Worm (Caenorhabditis elegans): ENCODE data around the gene C33A11.2.

C33A11.2 gene

ce11 chrX:15365767-15366177 lies at the start of gene C33A11.2:
TSS of gene C33A11.2 (plus strand) at chrX:15365992.
- no peak for TF ChIP-seq unc-62 (GFP tag; optimal IDR thresholded peaks at IDR 0.05)

DNA sequence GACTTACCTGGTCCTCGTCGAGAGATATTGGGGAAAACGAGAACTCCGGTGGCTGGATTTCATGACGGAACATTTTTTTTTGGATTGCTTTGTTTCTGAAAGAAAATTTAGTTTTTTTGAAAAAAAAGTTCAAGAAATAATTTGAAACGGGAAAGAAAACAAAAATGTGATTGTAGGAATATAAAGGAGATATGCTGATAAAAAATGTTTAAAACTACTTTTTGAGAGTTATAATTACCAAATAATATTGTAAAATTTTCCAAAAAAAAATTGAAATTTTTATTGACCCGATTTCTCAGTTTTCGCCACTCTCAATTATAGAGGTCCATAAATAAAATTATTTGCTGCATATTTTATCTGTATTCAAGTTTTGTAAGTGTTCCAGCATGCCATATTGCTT lies 48.6 kb upstream of the C33A11.2 start, which contains the start of gene glb-28:
Gene glb-28 (minus strand): TSS at position 101 of the 400 bp plus-strand sequence.
- TF ChIP-seq unc-62 (GFP tag; optimal IDR thresholded peaks at IDR 0.05): no peak

- no peak for TF ChIP-seq unc-62 (GFP tag; optimal IDR thresholded peaks at IDR 0.05)
These were observed 44.6 kb upstream of the C33A11.2 start for ce11 chrX:15321217-15321616.

DNA sequence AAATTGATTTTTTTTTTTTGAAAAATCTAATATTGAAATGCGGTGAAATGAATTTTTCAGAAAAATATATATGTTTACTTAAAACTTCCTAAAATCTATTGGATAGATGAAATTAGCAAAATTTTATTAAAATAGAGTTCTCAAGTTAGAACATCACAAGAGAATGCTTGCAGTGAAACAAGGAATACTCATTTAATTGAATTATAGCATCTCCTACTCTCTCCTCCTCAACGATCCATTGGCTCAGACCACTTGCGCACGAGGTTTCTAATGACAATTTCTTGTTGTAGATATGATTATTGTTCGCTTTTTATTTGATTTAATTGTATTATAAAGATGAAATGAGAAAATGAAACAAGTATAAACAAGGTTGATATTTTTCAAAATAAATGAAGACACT lies 44.0 kb upstream of the C33A11.2 start:
- no peak for TF ChIP-seq unc-62 (GFP tag; optimal IDR thresholded peaks at IDR 0.05)

ce11 chrX:15325709-15326108 lies 40.1 kb upstream of the C33A11.2 start, which contains the start of gene Y15E3A.3:
TSS of gene Y15E3A.3 (minus strand) at chrX:15325809.
- no peak for TF ChIP-seq unc-62 (GFP tag; optimal IDR thresholded peaks at IDR 0.05)

ce11 chrX:15327238-15327637 lies 38.6 kb upstream of the C33A11.2 start:
- no peak for TF ChIP-seq unc-62 (GFP tag; optimal IDR thresholded peaks at IDR 0.05)

DNA sequence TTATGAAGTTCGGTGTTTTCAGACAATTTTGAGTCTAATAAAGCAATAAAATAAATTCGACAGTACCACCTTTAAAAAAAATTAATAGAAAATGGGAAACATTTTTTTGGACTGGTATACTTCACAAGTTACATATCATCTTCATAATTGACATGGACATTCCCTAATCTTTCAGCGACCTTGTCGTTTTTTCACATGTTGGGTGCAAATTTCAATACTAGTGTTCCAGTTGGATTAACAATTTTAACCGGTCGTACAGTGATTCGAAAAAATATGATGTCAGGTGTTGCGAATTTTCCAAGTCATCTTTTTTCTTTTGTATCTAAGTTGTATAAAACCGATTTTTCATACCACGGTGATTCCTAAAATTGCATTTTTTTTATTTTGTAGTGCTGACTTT lies 37.4 kb upstream of the C33A11.2 start:
- TF ChIP-seq unc-62 (GFP tag; optimal IDR thresholded peaks at IDR 0.05): no peak

ce11 chrX:15330664-15331063 lies 35.1 kb upstream of the C33A11.2 start, which contains the start of gene Y15E3A.4:
TSS of gene Y15E3A.4 (plus strand) at chrX:15330964.
- no peak for TF ChIP-seq unc-62 (GFP tag; optimal IDR thresholded peaks at IDR 0.05)

DNA sequence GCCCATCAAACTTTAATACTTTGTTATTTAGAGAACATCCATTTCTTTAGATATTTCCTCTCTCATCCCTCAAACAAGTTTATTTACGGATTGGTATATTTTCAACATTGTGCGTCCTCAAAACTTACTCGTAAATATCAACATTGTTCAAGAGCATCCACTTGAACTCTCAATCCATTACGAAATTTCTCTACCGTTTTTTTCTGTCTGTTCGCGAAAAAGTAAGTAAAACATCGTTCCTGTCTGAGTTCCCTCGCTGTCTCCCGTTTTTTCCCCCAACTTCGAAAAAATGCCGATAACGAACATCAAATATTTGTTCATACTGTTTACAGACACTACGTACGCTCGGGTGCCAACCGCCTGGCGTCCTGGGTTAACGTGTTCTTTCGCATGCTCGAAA lies 30.9 kb upstream of the C33A11.2 start:
- TF ChIP-seq unc-62 (GFP tag; optimal IDR thresholded peaks at IDR 0.05): no peak

DNA sequence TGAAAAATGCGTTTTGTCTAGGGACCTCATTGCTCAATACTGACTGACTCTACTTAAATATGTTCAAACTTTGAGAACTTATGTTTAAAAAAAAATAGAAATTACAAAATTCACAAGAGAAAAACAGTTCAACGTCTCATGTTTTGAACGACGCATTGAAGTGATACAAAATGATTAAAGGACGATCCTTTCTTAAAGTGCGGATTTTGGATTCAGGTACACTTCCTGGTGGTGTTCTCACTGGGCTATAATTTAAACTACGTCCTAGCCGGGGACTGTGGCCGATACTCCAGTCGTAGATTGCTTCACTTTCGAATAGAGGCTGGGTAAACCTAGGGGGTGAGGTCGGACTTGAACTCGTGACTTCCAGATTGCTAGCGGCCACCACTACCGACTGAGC lies 30.2 kb upstream of the C33A11.2 start:
- no peak for TF ChIP-seq unc-62 (GFP tag; optimal IDR thresholded peaks at IDR 0.05)

DNA sequence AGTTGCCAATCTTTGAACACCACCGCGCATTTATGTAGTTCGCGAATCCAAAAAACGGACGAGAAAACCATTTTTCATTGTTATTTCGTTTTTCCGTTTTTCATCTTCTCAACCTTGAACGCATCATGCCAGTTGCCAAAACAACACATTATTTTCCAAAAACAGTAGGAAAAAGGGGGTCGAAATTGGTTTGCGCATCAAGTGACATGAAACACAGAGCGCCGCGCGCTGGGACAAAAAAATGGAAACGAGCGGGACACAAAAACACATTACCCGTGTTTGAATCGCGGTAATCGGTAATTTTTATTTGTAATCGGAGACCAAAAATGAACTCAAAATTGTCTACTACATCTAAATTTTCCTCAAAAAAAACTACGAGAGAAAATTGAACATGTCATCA lies 29.4 kb upstream of the C33A11.2 start:
- no peak for TF ChIP-seq unc-62 (GFP tag; optimal IDR thresholded peaks at IDR 0.05)

ce11 chrX:15338195-15338594 lies 27.6 kb upstream of the C33A11.2 start:
- no peak for TF ChIP-seq unc-62 (GFP tag; optimal IDR thresholded peaks at IDR 0.05)

DNA sequence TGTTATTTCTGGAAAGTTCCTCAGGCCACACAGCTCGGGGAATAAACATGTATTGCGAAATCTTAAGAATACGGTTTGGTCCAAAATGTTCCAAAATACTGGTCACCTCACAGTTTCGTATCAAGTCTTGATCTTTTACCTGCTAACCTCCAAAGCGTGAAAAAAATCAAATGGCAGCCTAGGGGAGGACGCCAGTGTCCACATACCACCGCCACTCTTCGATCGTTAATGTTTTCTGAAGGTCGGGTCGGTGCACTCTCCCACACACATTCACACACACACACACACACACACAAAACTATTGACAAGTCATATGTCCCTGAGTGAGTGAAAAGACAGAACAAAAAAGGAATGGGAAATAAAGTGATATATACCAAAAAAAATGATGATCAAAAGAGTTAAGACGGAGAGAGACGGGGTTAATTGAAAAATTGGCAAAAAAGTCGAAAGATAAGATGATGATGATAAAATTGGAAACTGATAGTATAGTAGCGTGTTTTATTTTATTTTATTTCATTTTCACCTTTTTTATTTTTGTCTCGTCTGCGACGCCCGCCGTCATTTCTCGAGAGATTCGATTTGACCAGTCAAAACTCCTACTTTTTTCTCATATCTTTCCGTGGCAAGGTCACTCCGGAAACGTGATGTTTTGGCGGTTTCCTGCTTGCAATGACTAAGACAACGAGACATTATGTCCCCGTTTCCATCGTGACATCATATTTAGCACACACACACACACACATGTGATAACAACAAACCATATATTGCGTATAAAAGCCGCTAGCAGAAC lies 25.8 kb upstream of the C33A11.2 start, which contains the start of gene Y15E3A.5:
Gene Y15E3A.5 (plus strand): TSS at position 752 of the 790 bp plus-strand sequence.
- no peak for TF ChIP-seq unc-62 (GFP tag; optimal IDR thresholded peaks at IDR 0.05)

ce11 chrX:15340743-15341142 lies 25.0 kb upstream of the C33A11.2 start:
- no peak for TF ChIP-seq unc-62 (GFP tag; optimal IDR thresholded peaks at IDR 0.05)

DNA sequence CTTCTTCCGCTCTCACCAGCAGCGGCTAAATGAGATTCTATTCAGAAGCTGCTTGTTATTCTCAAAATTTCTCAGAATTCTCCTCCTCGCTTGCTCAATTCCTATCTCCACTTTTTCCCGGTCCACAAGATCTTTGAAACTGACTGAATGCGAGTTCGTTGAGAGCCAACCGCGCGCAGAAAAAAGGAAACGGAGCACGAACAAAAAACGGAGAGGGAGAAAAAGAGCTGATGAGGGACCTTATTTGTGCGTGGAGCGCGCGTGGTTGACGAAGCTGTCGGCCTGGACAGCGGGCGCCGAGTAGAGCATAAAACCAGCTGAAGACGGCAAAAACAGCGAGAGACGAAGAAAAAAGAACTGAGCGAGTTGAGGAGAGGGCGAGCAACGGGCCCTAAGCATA lies 23.7 kb upstream of the C33A11.2 start:
- TF ChIP-seq unc-62 (GFP tag; optimal IDR thresholded peaks at IDR 0.05): no peak

ce11 chrX:15342744-15343259 lies 23.0 kb upstream of the C33A11.2 start:
- TF ChIP-seq unc-62 (GFP tag; optimal IDR thresholded peaks at IDR 0.05): no peak

DNA sequence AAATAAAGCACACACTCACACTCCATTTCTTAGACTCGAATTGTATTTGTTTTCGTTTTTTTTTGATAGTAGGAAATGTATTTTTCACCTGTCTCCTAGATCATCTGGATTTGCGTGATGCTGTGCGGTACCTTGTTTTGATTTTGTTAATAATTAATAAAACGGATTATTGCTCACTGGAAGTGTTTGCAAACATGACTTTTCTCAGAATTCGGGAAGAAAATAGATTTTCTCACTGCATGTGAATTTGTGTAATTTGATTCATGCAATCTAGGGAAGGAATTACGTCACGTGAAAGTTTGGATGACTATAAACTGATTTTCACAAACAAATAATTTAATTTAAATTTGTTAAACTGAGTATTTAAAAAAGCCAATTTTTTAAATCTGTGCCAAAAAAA lies 21.8 kb upstream of the C33A11.2 start:
- TF ChIP-seq unc-62 (GFP tag; optimal IDR thresholded peaks at IDR 0.05): no peak

Measured in whole organism, dauer.